Worm (Caenorhabditis elegans) whole organism, L2 larva: ENCODE measurements around the gene Y47G7B.2.

Source experiments
- C34F6.9 ChIP-seq: fragments of 150-350 bp; optimal IDR thresholded peaks from 2 replicates; lab custom pipeline; 2014; ENCODE audit warnings: missing biosample characterization, missing genetic modification characterization
- F13H6.1 ChIP-seq: sonication (generic microtip); optimal IDR thresholded peaks from 2 replicates; lab custom pipeline; 2016; ENCODE audit warnings: missing genetic modification characterization, missing compliant biosample characterization
- R02D3.7 ChIP-seq: fragments of 150-350 bp; optimal IDR thresholded peaks from 2 replicates; lab custom pipeline; 2014; ENCODE audit warnings: missing biosample characterization, missing genetic modification characterization
- Y55F3AM.14 ChIP-seq: fragments of 200-800 bp; sonication (Bioruptor generic); optimal IDR thresholded peaks from 2 replicates; lab custom pipeline; 2018; ENCODE audit warnings: mild to moderate bottlenecking, missing genetic modification characterization, missing compliant biosample characterization
- ZK546.5 ChIP-seq: sonication (generic microtip); optimal IDR thresholded peaks from 2 replicates; lab custom pipeline; 2017; ENCODE audit warnings: missing biosample characterization, missing genetic modification characterization
- alr-1 ChIP-seq: fragments of 150-350 bp; optimal IDR thresholded peaks from 2 replicates; lab custom pipeline; 2014; ENCODE audit warnings: missing biosample characterization, missing genetic modification characterization
- aly-2 ChIP-seq: fragments of 150-350 bp; optimal IDR thresholded peaks from 2 replicates; lab custom pipeline; 2014; ENCODE audit warnings: missing biosample characterization, missing genetic modification characterization
- ama-1 ChIP-seq: fragments of 150-350 bp; optimal IDR thresholded peaks from 2 replicates; lab custom pipeline; 2018; ENCODE audit warnings: inconsistent platforms
- crh-2 ChIP-seq: sonication (generic microtip); optimal IDR thresholded peaks from 2 replicates; lab custom pipeline; 2017; ENCODE audit warnings: missing biosample characterization, missing genetic modification characterization
- dmd-4 ChIP-seq: sonication (generic microtip); optimal IDR thresholded peaks from 2 replicates; lab custom pipeline; 2017; ENCODE audit warnings: missing biosample characterization, missing genetic modification characterization
- egl-27 ChIP-seq: sonication (generic microtip); optimal IDR thresholded peaks from 3 replicates; lab custom pipeline; 2017; ENCODE audit warnings: missing biosample characterization, missing genetic modification reagents, missing genetic modification characterization
- elt-1 ChIP-seq: fragments of 150-350 bp; optimal IDR thresholded peaks from 2 replicates; lab custom pipeline; 2014; ENCODE audit warnings: missing biosample characterization, missing genetic modification characterization
- fos-1 ChIP-seq: fragments of 150-350 bp; optimal IDR thresholded peaks from 2 replicates; lab custom pipeline; 2014; ENCODE audit warnings: missing biosample characterization, missing genetic modification characterization
- lin-11 ChIP-seq: fragments of 150-350 bp; sonication (generic microtip); optimal IDR thresholded peaks from 2 replicates; lab custom pipeline; 2014; ENCODE audit warnings: missing biosample characterization, missing genetic modification characterization, inconsistent platforms, mixed read lengths
- lin-39 ChIP-seq: fragments of 150-350 bp; optimal IDR thresholded peaks from 2 replicates; lab custom pipeline; 2014; ENCODE audit warnings: missing biosample characterization, missing genetic modification reagents, missing genetic modification characterization
- lsy-2 ChIP-seq, 2 experiments: fragments of 150-350 bp in 1 of 2; sonication (generic microtip) in 1 of 2; optimal IDR thresholded peaks; 2 replicates each; lab custom pipeline; 2014 to 2017; ENCODE audit warnings: missing biosample characterization in 2 of 2, missing genetic modification characterization in 2 of 2
- mab-5 ChIP-seq: fragments of 150-350 bp; optimal IDR thresholded peaks from 2 replicates; lab custom pipeline; 2014; ENCODE audit warnings: missing biosample characterization, missing genetic modification characterization
- nhr-12 ChIP-seq: fragments of 150-350 bp; optimal IDR thresholded peaks from 2 replicates; lab custom pipeline; 2014; ENCODE audit warnings: missing biosample characterization, missing genetic modification characterization
- nhr-129 ChIP-seq: fragments of 150-350 bp; optimal IDR thresholded peaks from 2 replicates; lab custom pipeline; 2014; ENCODE audit warnings: missing biosample characterization, missing genetic modification characterization
- nhr-21 ChIP-seq: fragments of 150-350 bp; optimal IDR thresholded peaks from 2 replicates; lab custom pipeline; 2014; ENCODE audit warnings: missing biosample characterization, missing genetic modification characterization
- nhr-23 ChIP-seq: fragments of 150-350 bp; optimal IDR thresholded peaks from 2 replicates; lab custom pipeline; 2014; ENCODE audit warnings: missing biosample characterization, missing genetic modification reagents, missing genetic modification characterization
- nhr-237 ChIP-seq: fragments of 150-350 bp; optimal IDR thresholded peaks from 2 replicates; lab custom pipeline; 2014; ENCODE audit warnings: missing biosample characterization, missing genetic modification characterization
- nhr-25 ChIP-seq: fragments of 150-350 bp; sonication (generic microtip); optimal IDR thresholded peaks from 3 replicates; lab custom pipeline; 2014; ENCODE audit warnings: missing biosample characterization, missing genetic modification characterization
- nhr-6 ChIP-seq: fragments of 150-350 bp; optimal IDR thresholded peaks from 2 replicates; lab custom pipeline; 2014; ENCODE audit warnings: missing biosample characterization, missing genetic modification characterization
- peb-1 ChIP-seq: fragments of 150-350 bp; optimal IDR thresholded peaks from 2 replicates; lab custom pipeline; 2014; ENCODE audit warnings: missing biosample characterization, missing genetic modification characterization
- sem-4 ChIP-seq: fragments of 150-350 bp; optimal IDR thresholded peaks from 2 replicates; lab custom pipeline; 2014; ENCODE audit warnings: missing biosample characterization, missing genetic modification reagents, missing genetic modification characterization
- skn-1 ChIP-seq: sonication (generic microtip); optimal IDR thresholded peaks from 2 replicates; lab custom pipeline; 2017; ENCODE audit warnings: missing biosample characterization, missing genetic modification characterization
- sma-3 ChIP-seq: sonication (generic microtip); optimal IDR thresholded peaks from 2 replicates; lab custom pipeline; 2016; ENCODE audit warnings: missing genetic modification reagents, missing genetic modification characterization, missing compliant biosample characterization
- sma-9 ChIP-seq, 2 experiments: fragments of 150-350 bp in 1 of 2; sonication (generic microtip) in 1 of 2; optimal IDR thresholded peaks; 2 replicates each; lab custom pipeline; 2014 to 2016; ENCODE audit warnings: missing genetic modification characterization in 2 of 2, mild to moderate bottlenecking in 1 of 2, missing biosample characterization in 1 of 2, missing compliant biosample characterization in 1 of 2, missing genetic modification reagents in 1 of 2, moderate library complexity in 1 of 2
- unc-55 ChIP-seq: fragments of 150-350 bp; sonication (generic microtip); optimal IDR thresholded peaks from 3 replicates; lab custom pipeline; 2014; ENCODE audit warnings: missing biosample characterization, missing genetic modification reagents, missing genetic modification characterization
- unc-62 ChIP-seq: fragments of 150-350 bp; optimal IDR thresholded peaks from 2 replicates; lab custom pipeline; 2014; ENCODE audit warnings: missing biosample characterization, missing genetic modification reagents, missing genetic modification characterization
- zag-1 ChIP-seq: fragments of 150-350 bp; optimal IDR thresholded peaks from 2 replicates; lab custom pipeline; 2014; ENCODE audit warnings: missing biosample characterization, missing genetic modification characterization
- ztf-1 ChIP-seq: fragments of 200-800 bp; sonication (Bioruptor generic); conservative IDR thresholded peaks from 2 replicates; pipeline ENCODE4 v1.3.6; 2022; ENCODE audit warnings: missing genetic modification characterization, missing compliant biosample characterization
- ztf-11 ChIP-seq: sonication (generic microtip); optimal IDR thresholded peaks from 2 replicates; lab custom pipeline; 2017; ENCODE audit warnings: missing biosample characterization, missing genetic modification characterization
- ztf-4 ChIP-seq: fragments of 150-350 bp; optimal IDR thresholded peaks from 2 replicates; lab custom pipeline; 2014; ENCODE audit warnings: missing biosample characterization, missing genetic modification characterization

The Y47G7B.2 gene

DNA sequence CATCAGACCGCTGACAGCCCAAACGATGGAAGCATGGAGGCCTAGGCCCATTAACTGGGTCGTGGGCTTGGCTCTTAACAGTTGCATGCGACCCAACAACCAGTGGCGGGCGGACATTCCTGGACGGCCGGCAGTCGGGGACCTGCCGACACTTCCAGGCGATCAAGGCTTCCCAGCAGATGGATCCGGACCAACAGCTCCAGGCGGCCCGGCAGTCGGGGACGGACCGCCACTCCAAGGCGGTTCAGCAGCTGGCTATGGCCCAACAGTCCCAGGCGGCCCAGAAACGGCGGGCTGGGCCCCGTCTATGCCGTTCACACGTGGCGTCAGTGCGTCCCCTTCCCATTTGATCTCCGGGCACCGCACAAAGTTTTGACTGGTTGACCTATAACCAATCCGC is 33.6 kb upstream of the Y47G7B.2 start:
- no peak for TF ChIP-seq ztf-1 (GFP tag; lab: Robert Waterston, UW)
- no peak for TF ChIP-seq dmd-4
- no peak for TF ChIP-seq crh-2 (tag; lab: Kevin White, UChicago)
- TF ChIP-seq nhr-6 (tag; lab: Kevin White, UChicago), result no peak
- no peak for TF ChIP-seq nhr-23 (tag; lab: Kevin White, UChicago)
- no peak for TF ChIP-seq sem-4

DNA sequence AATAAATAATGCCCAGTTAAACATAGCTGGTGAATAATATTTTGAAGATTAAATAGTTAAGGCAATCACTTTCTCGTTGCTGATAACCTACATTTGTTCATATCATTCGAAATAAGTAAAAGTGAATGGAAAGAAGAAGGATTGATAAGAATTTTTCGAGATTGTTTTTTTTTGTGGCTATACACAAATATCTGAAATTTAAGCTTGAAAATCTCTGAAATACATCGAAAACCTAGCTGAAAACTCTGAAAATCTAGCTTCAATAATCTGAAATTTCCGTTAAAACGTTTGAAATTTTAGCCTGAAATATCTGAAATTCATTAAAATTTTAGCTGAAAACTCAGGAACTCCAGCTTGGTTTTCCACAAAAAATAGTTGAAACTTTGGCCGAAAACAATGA is 31.8 kb upstream of the Y47G7B.2 start, which contains the start of gene T05A8.6:
T05A8.6 (minus strand) TSS at position 101 of the 400 bp plus-strand sequence.
- TF ChIP-seq ama-1 (lab: Kevin White, UChicago), result no peak

DNA sequence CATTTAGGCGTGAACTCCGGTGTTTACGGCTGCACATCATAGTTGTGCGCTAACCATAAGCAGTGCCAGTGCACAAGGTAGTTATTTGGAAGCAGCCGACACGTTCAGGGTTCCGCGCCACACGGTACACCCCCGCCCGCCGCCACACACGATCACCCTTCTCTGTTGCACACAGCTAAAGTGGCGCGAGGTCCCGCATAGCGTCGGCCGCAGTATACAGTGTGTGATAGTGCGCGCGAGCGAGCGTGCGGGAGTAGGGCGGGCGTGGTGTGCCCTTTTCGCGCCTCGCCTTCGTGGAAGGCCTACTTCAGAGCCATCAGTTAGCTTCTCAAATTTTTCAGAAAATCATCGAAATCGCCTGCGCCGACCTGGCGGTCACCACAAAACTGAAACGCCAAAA is 29.1 kb upstream of the Y47G7B.2 start:
- TF ChIP-seq lin-39 (no peak), nhr-129 (tag; lab: Kevin White, UChicago) (no peak), nhr-25 (tag; lab: Kevin White, UChicago) (no peak), aly-2 (tag; lab: Kevin White, UChicago) (no peak), ZK546.5 (tag; lab: Kevin White, UChicago) (no peak), alr-1 (no peak), ztf-4 (no peak), Y55F3AM.14 (no peak), mab-5 (tag; lab: Kevin White, UChicago) (no peak), F13H6.1 (tag; lab: Kevin White, UChicago) (no peak), elt-1 (no peak), ztf-11 (tag; lab: Kevin White, UChicago) (no peak), skn-1 (no peak), peb-1 (tag; lab: Kevin White, UChicago) (no peak)

DNA sequence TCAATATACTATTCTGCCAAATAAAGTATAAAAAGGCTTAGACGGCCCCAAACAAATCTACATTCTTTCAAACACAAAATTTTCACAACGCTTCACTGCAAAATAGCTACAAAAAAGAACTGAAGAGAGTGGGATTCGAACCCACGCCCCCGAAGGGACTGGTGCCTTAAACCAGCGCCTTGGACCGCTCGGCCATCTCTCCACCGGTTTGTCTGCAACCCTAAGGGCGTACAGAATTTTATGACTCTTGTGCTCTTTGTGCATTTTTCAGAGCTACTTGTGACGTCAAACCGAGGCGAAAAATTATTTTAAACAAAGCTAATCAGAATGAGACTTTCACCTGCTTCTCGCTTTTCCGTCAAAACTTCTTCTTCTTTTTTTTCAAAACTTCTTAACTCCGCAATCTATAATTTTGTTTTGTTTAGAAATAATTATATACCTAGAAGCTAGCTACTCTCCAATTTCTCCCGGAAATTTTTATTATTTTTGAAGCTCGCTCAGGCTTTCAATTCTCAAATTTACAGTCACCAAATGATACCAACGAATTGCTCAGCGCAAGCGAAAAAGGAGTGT is 28.4 kb upstream of the Y47G7B.2 start, which contains the start of gene T05A8.8:
T05A8.8 (plus strand) TSS at position 523 of the 573 bp plus-strand sequence.
- TF ChIP-seq nhr-23 (tag; lab: Kevin White, UChicago), result no peak
- no peak for TF ChIP-seq C34F6.9
- TF ChIP-seq R02D3.7 (tag; lab: Kevin White, UChicago), result no peak
- TF ChIP-seq sma-9 (GFP tag; optimal IDR thresholded peaks at IDR 0.05; lab: Kevin White, UChicago), result no peak
- TF ChIP-seq sma-9 (tag; optimal IDR thresholded peaks at IDR 0.05; lab: Kevin White, UChicago), result no peak
- TF ChIP-seq sma-3 (GFP tag; lab: Kevin White, UChicago), result no peak
- TF ChIP-seq peb-1 (tag; lab: Kevin White, UChicago), result no peak
- TF ChIP-seq lsy-2 (tag; optimal IDR thresholded peaks at IDR 0.05; lab: Kevin White, UChicago), result no peak
- TF ChIP-seq dmd-4, result no peak
- TF ChIP-seq sem-4, result no peak
- no peak for TF ChIP-seq fos-1 (tag; lab: Kevin White, UChicago)
- no peak for TF ChIP-seq Y55F3AM.14
- TF ChIP-seq ZK546.5 (tag; lab: Kevin White, UChicago), result no peak
- TF ChIP-seq nhr-6 (tag; lab: Kevin White, UChicago), result no peak
- no peak for TF ChIP-seq ztf-11 (tag; lab: Kevin White, UChicago)
- TF ChIP-seq nhr-21, result no peak
- no peak for TF ChIP-seq ama-1 (lab: Kevin White, UChicago)
- TF ChIP-seq egl-27 (tag; lab: Kevin White, UChicago), result no peak
- TF ChIP-seq unc-62 (GFP tag; lab: Kevin White, UChicago), result no peak

DNA sequence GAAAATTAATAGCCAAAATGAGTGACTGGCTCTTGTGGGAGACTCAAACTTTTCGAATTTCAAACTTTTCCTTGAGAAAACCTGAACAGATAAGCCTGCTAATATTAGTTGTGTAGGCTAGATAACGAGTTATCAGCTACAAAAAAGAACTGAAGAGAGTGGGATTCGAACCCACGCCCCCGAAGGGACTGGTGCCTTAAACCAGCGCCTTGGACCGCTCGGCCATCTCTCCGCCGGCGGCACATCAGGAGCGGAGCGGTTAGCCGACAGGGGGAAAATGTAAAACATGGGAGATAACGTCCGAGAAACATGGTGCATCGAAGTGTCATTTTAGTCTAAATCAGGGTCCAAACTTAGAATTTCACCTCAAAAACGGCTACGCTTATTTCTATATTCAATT is 27.8 kb upstream of the Y47G7B.2 start:
- TF ChIP-seq ztf-4, result no peak

ce11 chrII:2735192-2735591 is 27.4 kb upstream of the Y47G7B.2 start, which contains the start of gene wdr-31:
wdr-31 (minus strand) TSS chrII:2735292.
- TF ChIP-seq aly-2 (tag; lab: Kevin White, UChicago) (no peak), nhr-23 (tag; lab: Kevin White, UChicago) (no peak), unc-55 (no peak), ama-1 (lab: Kevin White, UChicago) (no peak), egl-27 (tag; lab: Kevin White, UChicago) (no peak), zag-1 (tag; lab: Kevin White, UChicago) (no peak), nhr-237 (tag; lab: Kevin White, UChicago) (no peak), sem-4 (no peak), lsy-2 (tag; optimal IDR thresholded peaks at IDR 0.05; lab: Kevin White, UChicago) (no peak), lin-11 (no peak), nhr-12 (tag; lab: Kevin White, UChicago) (no peak)
